Worm (Caenorhabditis elegans) whole organism, L4 larva: ENCODE data around the gene cwp-1.

Source experiments
- F10B5.3 ChIP-seq: sonication (generic microtip); optimal IDR thresholded peaks from 2 replicates; lab custom pipeline; 2016; ENCODE audit warnings: mild to moderate bottlenecking, missing genetic modification characterization, missing compliant biosample characterization
- F26F4.8 ChIP-seq: fragments of 200-800 bp; sonication (Bioruptor generic); conservative IDR thresholded peaks from 2 replicates; pipeline ENCODE4 v1.3.6; 2022; ENCODE audit warnings: missing genetic modification characterization, missing compliant biosample characterization
- F37D6.2 ChIP-seq: sonication (generic microtip); optimal IDR thresholded peaks from 2 replicates; lab custom pipeline; 2016; ENCODE audit warnings: mild to moderate bottlenecking, missing genetic modification characterization, missing compliant biosample characterization
- ZK337.2 ChIP-seq: fragments of 200-800 bp; sonication (Bioruptor generic); IDR thresholded peaks from 2 replicates; pipeline ENCODE4 v1.3.6; 2022; ENCODE audit warnings: missing genetic modification reagents, missing genetic modification characterization, missing compliant biosample characterization
- aha-1 ChIP-seq: fragments of 150-350 bp; peaks from one replicate; lab custom pipeline; 2014; ENCODE audit warnings: missing biosample characterization, missing genetic modification characterization
- ama-1 ChIP-seq: fragments of 150-350 bp; optimal IDR thresholded peaks from 2 replicates; lab custom pipeline; 2014; ENCODE audit warnings: inconsistent platforms, mixed read lengths
- arid-1 ChIP-seq: fragments of 200-800 bp; sonication (Bioruptor generic); conservative IDR thresholded peaks from 2 replicates; pipeline ENCODE4 v1.3.6; 2022; ENCODE audit warnings: missing genetic modification reagents, missing genetic modification characterization, missing compliant biosample characterization
- ceh-20 ChIP-seq: fragments of 200-800 bp; sonication (Bioruptor generic); IDR thresholded peaks from 2 replicates; pipeline ENCODE4 v1.3.6; 2022; ENCODE audit warnings: missing genetic modification reagents, missing genetic modification characterization, missing compliant biosample characterization
- ceh-28 ChIP-seq: fragments of 150-350 bp; optimal IDR thresholded peaks from 2 replicates; lab custom pipeline; 2014; ENCODE audit warnings: missing biosample characterization, missing genetic modification reagents, missing genetic modification characterization
- ceh-32 ChIP-seq: sonication (generic microtip); optimal IDR thresholded peaks from 2 replicates; lab custom pipeline; 2016; ENCODE audit warnings: mild to moderate bottlenecking, missing genetic modification characterization, missing compliant biosample characterization; ENCODE audit not compliant: poor library complexity
- daf-12 ChIP-seq: fragments of 150-350 bp; optimal IDR thresholded peaks from 2 replicates; lab custom pipeline; 2014; ENCODE audit warnings: missing biosample characterization, missing genetic modification reagents, missing genetic modification characterization
- daf-16 ChIP-seq, 3 experiments: sonication (generic microtip); optimal IDR thresholded peaks; 2 replicates each; lab custom pipeline; 2016 to 2017; ENCODE audit warnings: missing genetic modification characterization in 3 of 3, missing genetic modification reagents in 3 of 3, mild to moderate bottlenecking in 2 of 3, missing compliant biosample characterization in 2 of 3, missing biosample characterization in 1 of 3, moderate library complexity in 1 of 3
- dmd-6 ChIP-seq: fragments of 200-800 bp; sonication (Bioruptor generic); IDR thresholded peaks from 2 replicates; pipeline ENCODE4 v1.3.6; 2022; ENCODE audit warnings: missing genetic modification reagents, missing genetic modification characterization, missing compliant biosample characterization
- dmd-9 ChIP-seq: fragments of 200-800 bp; sonication (Bioruptor generic); IDR thresholded peaks from 2 replicates; pipeline ENCODE4 v1.3.6; 2022; ENCODE audit warnings: missing genetic modification reagents, missing genetic modification characterization, missing compliant biosample characterization
- duxl-1 ChIP-seq: sonication (generic microtip); optimal IDR thresholded peaks from 2 replicates; lab custom pipeline; 2016; ENCODE audit warnings: mild to moderate bottlenecking, missing genetic modification characterization, moderate library complexity, missing compliant biosample characterization; ENCODE audit not compliant: poor library complexity
- dve-1 ChIP-seq: sonication (generic microtip); optimal IDR thresholded peaks from 2 replicates; lab custom pipeline; 2017; ENCODE audit warnings: antibody characterized with exemption, mild to moderate bottlenecking, missing genetic modification characterization, missing compliant biosample characterization; ENCODE audit not compliant: insufficient read depth
- egl-43 ChIP-seq: fragments of 200-800 bp; sonication (Bioruptor generic); IDR thresholded peaks from 2 replicates; pipeline ENCODE4 v1.3.6; 2022; ENCODE audit warnings: missing genetic modification reagents, missing genetic modification characterization, missing compliant biosample characterization
- fkh-10 ChIP-seq: fragments of 150-350 bp; optimal IDR thresholded peaks from 2 replicates; lab custom pipeline; 2014; ENCODE audit warnings: missing biosample characterization, missing genetic modification reagents, missing genetic modification characterization
- hif-1 ChIP-seq, 2 experiments: sonication (generic microtip); optimal IDR thresholded peaks; 2 replicates each; lab custom pipeline; 2016 to 2017; ENCODE audit warnings: missing compliant biosample characterization in 2 of 2, missing genetic modification characterization in 2 of 2, missing genetic modification reagents in 2 of 2, missing genotype in 2 of 2, mild to moderate bottlenecking in 1 of 2
- hlh-11 ChIP-seq: fragments of 200-800 bp; sonication (Bioruptor generic); optimal IDR thresholded peaks from 2 replicates; lab custom pipeline; 2018; ENCODE audit warnings: mild to moderate bottlenecking, missing genetic modification characterization, missing compliant biosample characterization
- hlh-30 ChIP-seq: sonication (generic microtip); optimal IDR thresholded peaks from 2 replicates; lab custom pipeline; 2017; ENCODE audit warnings: antibody characterized with exemption, mild to moderate bottlenecking, missing genetic modification characterization, missing compliant biosample characterization; ENCODE audit not compliant: insufficient read depth
- jun-1 ChIP-seq: fragments of 150-350 bp; optimal IDR thresholded peaks from 2 replicates; lab custom pipeline; 2014; ENCODE audit warnings: missing biosample characterization, missing genetic modification reagents, missing genetic modification characterization
- lim-7 ChIP-seq: fragments of 200-800 bp; sonication (Bioruptor generic); IDR thresholded peaks from 2 replicates; pipeline ENCODE4 v1.3.6; 2022; ENCODE audit warnings: missing genetic modification characterization, missing compliant biosample characterization
- lin-15B ChIP-seq: fragments of 150-350 bp; sonication (generic microtip); optimal IDR thresholded peaks from 3 replicates; lab custom pipeline; 2014; ENCODE audit warnings: missing biosample characterization, missing genetic modification characterization
- lin-29 ChIP-seq: fragments of 200-800 bp; sonication (Bioruptor generic); IDR thresholded peaks from 2 replicates; pipeline ENCODE4 v1.3.6; 2022; ENCODE audit warnings: missing genetic modification reagents, missing genetic modification characterization, missing compliant biosample characterization
- lsy-2 ChIP-seq, 2 experiments: fragments of 150-350 bp in 1 of 2; sonication (generic microtip) in 1 of 2; optimal IDR thresholded peaks; 2 replicates each; lab custom pipeline; 2014 to 2017; ENCODE audit warnings: missing biosample characterization in 2 of 2, missing genetic modification characterization in 2 of 2
- madf-5 ChIP-seq, 2 experiments: fragments of 200-800 bp; sonication (Bioruptor generic); IDR thresholded peaks; 2 replicates each; pipeline ENCODE4 v1.3.6; 2022; ENCODE audit warnings: missing compliant biosample characterization in 2 of 2, missing genetic modification characterization in 2 of 2
- madf-9 ChIP-seq: fragments of 200-800 bp; sonication (Bioruptor generic); conservative IDR thresholded peaks from 2 replicates; pipeline ENCODE4 v1.3.6; 2022; ENCODE audit warnings: missing genetic modification reagents, missing genetic modification characterization, missing compliant biosample characterization
- mdt-29 ChIP-seq: fragments of 200-800 bp; sonication (Bioruptor generic); IDR thresholded peaks from 2 replicates; pipeline ENCODE4 v1.3.6; 2022; ENCODE audit warnings: missing genetic modification reagents, missing genetic modification characterization, missing compliant biosample characterization
- mes-2 ChIP-seq: sonication (generic microtip); optimal IDR thresholded peaks from 2 replicates; lab custom pipeline; 2016; ENCODE audit warnings: missing genotype, mild to moderate bottlenecking, missing genetic modification characterization, missing compliant biosample characterization; ENCODE audit not compliant: poor library complexity, severe bottlenecking
- mxl-2 ChIP-seq: fragments of 200-800 bp; sonication (Bioruptor generic); conservative IDR thresholded peaks from 2 replicates; pipeline ENCODE4 v1.3.6; 2022; ENCODE audit warnings: missing genetic modification reagents, missing genetic modification characterization, missing compliant biosample characterization
- mxl-3 ChIP-seq: fragments of 200-800 bp; sonication (Bioruptor generic); optimal IDR thresholded peaks from 2 replicates; lab custom pipeline; 2018; ENCODE audit warnings: mild to moderate bottlenecking, missing genetic modification characterization, missing compliant biosample characterization
- nhr-111 ChIP-seq: fragments of 200-800 bp; sonication (Bioruptor generic); optimal IDR thresholded peaks from 2 replicates; lab custom pipeline; 2018; ENCODE audit warnings: mild to moderate bottlenecking, missing genetic modification characterization, missing compliant biosample characterization
- nhr-28 ChIP-seq: fragments of 150-350 bp; optimal IDR thresholded peaks from 2 replicates; lab custom pipeline; 2014; ENCODE audit warnings: missing biosample characterization, missing genetic modification characterization
- nhr-42 ChIP-seq: fragments of 200-800 bp; sonication (Bioruptor generic); IDR thresholded peaks from 2 replicates; pipeline ENCODE4 v1.3.6; 2022; ENCODE audit warnings: missing genetic modification characterization, missing compliant biosample characterization
- nhr-48 ChIP-seq: sonication (generic microtip); optimal IDR thresholded peaks from 2 replicates; lab custom pipeline; 2016; ENCODE audit warnings: mild to moderate bottlenecking, missing genetic modification characterization, missing compliant biosample characterization
- nhr-76 ChIP-seq: fragments of 150-350 bp; optimal IDR thresholded peaks from 2 replicates; lab custom pipeline; 2014; ENCODE audit warnings: missing biosample characterization, missing genetic modification characterization
- pha-4 ChIP-seq, 2 experiments: fragments of 150-350 bp in 1 of 2; fragments of 200-800 bp in 1 of 2; sonication (Bioruptor generic) in 1 of 2; IDR thresholded peaks in 1 of 2; optimal IDR thresholded peaks in 1 of 2; 2 replicates each; pipeline versions ENCODE4 v1.3.6 to Lab custom; 2014 to 2022; ENCODE audit warnings: missing genetic modification characterization in 2 of 2, missing genetic modification reagents in 2 of 2, missing biosample characterization in 1 of 2, missing compliant biosample characterization in 1 of 2
- pqm-1 ChIP-seq: sonication (generic microtip); optimal IDR thresholded peaks from 2 replicates; lab custom pipeline; 2017; ENCODE audit warnings: missing biosample characterization, missing genetic modification characterization
- saeg-2 ChIP-seq: fragments of 200-800 bp; sonication (Bioruptor generic); IDR thresholded peaks from 2 replicates; pipeline ENCODE4 v1.3.6; 2022; ENCODE audit warnings: missing genetic modification reagents, missing genetic modification characterization, missing compliant biosample characterization
- snpc-1.2 ChIP-seq: fragments of 200-800 bp; sonication (Bioruptor generic); IDR thresholded peaks from 2 replicates; pipeline ENCODE4 v1.3.6; 2022; ENCODE audit warnings: missing genetic modification reagents, missing genetic modification characterization, missing compliant biosample characterization
- unc-39 ChIP-seq: sonication (generic microtip); optimal IDR thresholded peaks from 2 replicates; lab custom pipeline; 2017; ENCODE audit warnings: missing biosample characterization, missing genetic modification characterization
- zfp-3 ChIP-seq: fragments of 200-800 bp; sonication (Bioruptor generic); conservative IDR thresholded peaks from 2 replicates; pipeline ENCODE4 v1.3.6; 2022; ENCODE audit warnings: missing genetic modification reagents, missing genetic modification characterization, missing compliant biosample characterization
- zip-2 ChIP-seq: fragments of 150-350 bp; optimal IDR thresholded peaks from 2 replicates; lab custom pipeline; 2014; ENCODE audit warnings: missing biosample characterization, missing genetic modification characterization
- ztf-7 ChIP-seq: fragments of 150-350 bp; optimal IDR thresholded peaks from 2 replicates; lab custom pipeline; 2014; ENCODE audit warnings: missing biosample characterization, missing genetic modification characterization

cwp-1 gene

ce11 chrV:4823683-4824391 lies 17.2 kb downstream of the cwp-1 start (continued):
- TF ChIP-seq mxl-2 (no peak), egl-43 (GFP tag; lab: Robert Waterston, UW) (no peak), daf-16 (GFP tag; optimal IDR thresholded peaks at IDR 0.05; lab: Kevin White, UChicago) (peak; percentile 4 to 16), daf-16 (tag; optimal IDR thresholded peaks at IDR 0.05; lab: Kevin White, UChicago) (peak; percentile 50), snpc-1.2 (GFP tag; lab: Robert Waterston, UW) (peak; percentile 20; the same call in 1 of the 2 replicates), hif-1 (tag; optimal IDR thresholded peaks at IDR 0.05; lab: Kevin White, UChicago) (peak in 1 of 2 experiments; percentile 67), duxl-1 (tag; lab: Kevin White, UChicago) (peak; percentile 48), lsy-2 (tag; optimal IDR thresholded peaks at IDR 0.05; lab: Kevin White, UChicago) (peak in 1 of 2 experiments; percentile 45), saeg-2 (GFP tag; lab: Robert Waterston, UW) (0 out of 2 replicates have a peak, but pooled peaks have one; percentile 27), ztf-7 (tag; lab: Kevin White, UChicago) (no peak), ceh-28 (tag; lab: Kevin White, UChicago) (no peak), lin-29 (no peak), pha-4 (GFP tag; IDR thresholded peaks at IDR 0.05; lab: Robert Waterston, UW) (peak; percentile 51; the same call in 1 of the 2 replicates), pha-4 (tag; optimal IDR thresholded peaks at IDR 0.05; lab: Kevin White, UChicago) (peak; percentile 8), jun-1 (no peak), aha-1 (peak; percentile 4), zip-2 (tag; lab: Kevin White, UChicago) (no peak), madf-9 (GFP tag; lab: Robert Waterston, UW) (no peak), nhr-76 (tag; lab: Kevin White, UChicago) (no peak)

ce11 chrV:4823323-4823682 lies 17.8 kb downstream of the cwp-1 start, which contains the start of gene adss-1:
Gene adss-1, minus strand, starts transcription at chrV:4823423.
- TF ChIP-seq daf-16 (GFP tag; optimal IDR thresholded peaks at IDR 0.05; lab: Kevin White, UChicago) (no peak), daf-16 (tag; optimal IDR thresholded peaks at IDR 0.05; lab: Kevin White, UChicago) (no peak), nhr-111 (GFP tag; lab: Kevin White, UChicago) (no peak), hlh-30 (tag; lab: Kevin White, UChicago) (no peak), F37D6.2 (tag; lab: Kevin White, UChicago) (no peak), ama-1 (lab: Kevin White, UChicago) (no peak), zfp-3 (no peak), saeg-2 (GFP tag; lab: Robert Waterston, UW) (no peak), nhr-48 (tag; lab: Kevin White, UChicago) (no peak), unc-39 (no peak), madf-5 (GFP tag; IDR thresholded peaks at IDR 0.05; lab: Robert Waterston, UW) (no peak), nhr-42 (GFP tag; lab: Robert Waterston, UW) (no peak), arid-1 (GFP tag; lab: Robert Waterston, UW) (no peak), fkh-10 (GFP tag; lab: Kevin White, UChicago) (no peak), dmd-6 (no peak), nhr-28 (tag; lab: Kevin White, UChicago) (no peak), ceh-32 (no peak), dmd-9 (GFP tag; lab: Robert Waterston, UW) (no peak), F10B5.3 (tag; lab: Kevin White, UChicago) (no peak), egl-43 (GFP tag; lab: Robert Waterston, UW) (no peak), ZK337.2 (GFP tag; lab: Robert Waterston, UW) (no peak)

ce11 chrV:4820601-4821000 lies 20.5 kb downstream of the cwp-1 start:
- peak; percentile 43 for TF ChIP-seq mes-2 (tag; lab: Kevin White, UChicago)
- TF ChIP-seq daf-12 (tag; lab: Kevin White, UChicago), result no peak
- no peak for TF ChIP-seq nhr-42 (GFP tag; lab: Robert Waterston, UW)
- TF ChIP-seq lin-15B, result no peak
- peak; percentile 58 for TF ChIP-seq hlh-11 (tag; lab: Kevin White, UChicago)
- TF ChIP-seq lsy-2 (tag; optimal IDR thresholded peaks at IDR 0.05; lab: Kevin White, UChicago), result peak in 1 of 2 experiments; percentile 14
- no peak for TF ChIP-seq F26F4.8 (GFP tag; lab: Robert Waterston, UW)
- TF ChIP-seq egl-43 (GFP tag; lab: Robert Waterston, UW), result no peak
- TF ChIP-seq mdt-29 (GFP tag; lab: Robert Waterston, UW), result no peak
- TF ChIP-seq nhr-111 (GFP tag; lab: Kevin White, UChicago), result no peak
- no peak for TF ChIP-seq pqm-1 (tag; lab: Kevin White, UChicago)
- peak; percentile 80 for TF ChIP-seq mxl-3 (GFP tag; lab: Kevin White, UChicago)
- TF ChIP-seq aha-1, result peak; percentile 57
- no peak for TF ChIP-seq lim-7 (GFP tag; lab: Robert Waterston, UW)
- peak; percentile 51 for TF ChIP-seq dve-1 (tag; lab: Kevin White, UChicago)
- TF ChIP-seq ceh-20 (GFP tag; lab: Robert Waterston, UW), result no peak
